Worm (Caenorhabditis elegans): ENCODE data around the gene snpc-1.2.

ce11 chrIII:13215682-13216081 is 46.3 kb upstream of the snpc-1.2 start:
- TF ChIP-seq W03F9.2 (tag; optimal IDR thresholded peaks at IDR 0.05) (no peak), dao-5 (tag; optimal IDR thresholded peaks at IDR 0.05) (no peak), him-1 (tag; optimal IDR thresholded peaks at IDR 0.05) (no peak)
